Fruit fly (Drosophila melanogaster) whole organism, embryonic: ENCODE results near the gene CG11241.
A peak's percentile ranks its signal among the peaks of the same experiment; 100 is the strongest.

ENCODE experiments used
- Aef1 ChIP-seq: fragments of 200-800 bp; sonication (Bioruptor generic); IDR thresholded peaks from 3 replicates; pipeline ENCODE4 v1.3.6; 2022; ENCODE audit warnings: missing biosample characterization, missing genetic modification characterization
- CG10209 ChIP-seq: fragments of 200-800 bp; sonication (Bioruptor generic); optimal IDR thresholded peaks from 3 replicates; lab custom pipeline; 2017; ENCODE audit warnings: missing biosample characterization, mild to moderate bottlenecking, missing genetic modification characterization, missing genetic modification reagents
- CG10267 ChIP-seq: fragments of 200-800 bp; sonication (Bioruptor generic); optimal IDR thresholded peaks from 2 replicates; lab custom pipeline; 2018; ENCODE audit warnings: missing biosample characterization, mild to moderate bottlenecking, missing genetic modification characterization, moderate library complexity
- CG10959 ChIP-seq: fragments of 200-800 bp; sonication (Bioruptor generic); IDR thresholded peaks from 2 replicates; pipeline ENCODE4 v1.3.6; 2022; ENCODE audit warnings: missing biosample characterization, missing genetic modification characterization
- CG11398 ChIP-seq: fragments of 200-800 bp; sonication (Bioruptor generic); optimal IDR thresholded peaks from 2 replicates; lab custom pipeline; 2016; ENCODE audit warnings: missing biosample characterization, missing genetic modification characterization
- CG13296 ChIP-seq: fragments of 200-800 bp; sonication (Bioruptor generic); optimal IDR thresholded peaks from 3 replicates; lab custom pipeline; 2018; ENCODE audit warnings: missing biosample characterization, mild to moderate bottlenecking, missing genetic modification characterization
- CG13775 ChIP-seq: fragments of 200-800 bp; sonication (Bioruptor generic); optimal IDR thresholded peaks from 3 replicates; lab custom pipeline; 2017; ENCODE audit warnings: missing biosample characterization, mild to moderate bottlenecking, missing genetic modification characterization
- CG14860 ChIP-seq: fragments of 200-800 bp; sonication (Bioruptor generic); IDR thresholded peaks from 3 replicates; pipeline ENCODE4 v1.3.6; 2022; ENCODE audit warnings: missing biosample characterization, missing genetic modification characterization; ENCODE audit not compliant: partially characterized antibody
- CG15073 ChIP-seq: fragments of 200-800 bp; sonication (Bioruptor generic); optimal IDR thresholded peaks from 2 replicates; lab custom pipeline; 2016; ENCODE audit warnings: missing biosample characterization, missing genetic modification characterization
- CG17802 ChIP-seq: fragments of 200-800 bp; sonication (Bioruptor generic); optimal IDR thresholded peaks from 2 replicates; lab custom pipeline; 2018; ENCODE audit warnings: missing biosample characterization, mild to moderate bottlenecking, missing genetic modification characterization, moderate library complexity
- CG2875 ChIP-seq: fragments of 200-800 bp; sonication (Bioruptor generic); optimal IDR thresholded peaks from 2 replicates; lab custom pipeline; 2017; ENCODE audit warnings: missing biosample characterization, mild to moderate bottlenecking, missing genetic modification characterization, missing genetic modification reagents
- CG32767 ChIP-seq: fragments of 200-800 bp; sonication (Bioruptor generic); IDR thresholded peaks from 2 replicates; pipeline ENCODE4 v1.3.6; 2022; ENCODE audit warnings: missing biosample characterization, missing genetic modification characterization
- CG3407 ChIP-seq: fragments of 200-800 bp; sonication (Bioruptor generic); optimal IDR thresholded peaks from 2 replicates; lab custom pipeline; 2018; ENCODE audit warnings: missing biosample characterization, mild to moderate bottlenecking, missing genetic modification characterization
- CG42726 ChIP-seq: fragments of 200-800 bp; sonication (Bioruptor generic); IDR thresholded peaks from 2 replicates; pipeline ENCODE4 v1.3.6; 2022; ENCODE audit warnings: missing biosample characterization, missing genetic modification characterization; ENCODE audit not compliant: partially characterized antibody
- CG5245 ChIP-seq: fragments of 200-800 bp; sonication (Bioruptor generic); optimal IDR thresholded peaks from 3 replicates; lab custom pipeline; 2016; ENCODE audit warnings: missing biosample characterization, missing genetic modification characterization
- CG6654 ChIP-seq: fragments of 200-800 bp; sonication (Bioruptor generic); optimal IDR thresholded peaks from 2 replicates; lab custom pipeline; 2017; ENCODE audit warnings: missing biosample characterization, mild to moderate bottlenecking, missing genetic modification characterization
- CG7372 ChIP-seq: fragments of 200-800 bp; sonication (Bioruptor generic); IDR thresholded peaks from 2 replicates; pipeline ENCODE4 v1.3.6; 2022; ENCODE audit warnings: missing biosample characterization, missing genetic modification characterization
- CG8478 ChIP-seq: fragments of >200 bp; optimal IDR thresholded peaks from 2 replicates; lab custom pipeline; 2018
- CG9797 ChIP-seq: fragments of 200-800 bp; sonication (Bioruptor generic); optimal IDR thresholded peaks from 3 replicates; lab custom pipeline; 2018; ENCODE audit warnings: missing biosample characterization, mild to moderate bottlenecking, missing genetic modification characterization
- Dp ChIP-seq: fragments of 200-800 bp; sonication (Bioruptor generic); optimal IDR thresholded peaks from 2 replicates; lab custom pipeline; 2018; ENCODE audit warnings: missing biosample characterization, mild to moderate bottlenecking, missing genetic modification characterization, moderate library complexity
- Eip74EF ChIP-seq, 2 experiments: fragments of 200-800 bp in 1 of 2; fragments of >200 bp in 1 of 2; sonication (Bioruptor generic) in 1 of 2; optimal IDR thresholded peaks; 2 replicates each; lab custom pipeline; 2017 to 2019; ENCODE audit warnings: missing biosample characterization in 2 of 2, missing genetic modification characterization in 2 of 2, mild to moderate bottlenecking in 1 of 2, moderate library complexity in 1 of 2
- Hey ChIP-seq: fragments of 200-800 bp; sonication (Bioruptor generic); optimal IDR thresholded peaks from 3 replicates; lab custom pipeline; 2018; ENCODE audit warnings: missing biosample characterization, mild to moderate bottlenecking, missing genetic modification characterization
- Hsf ChIP-seq: fragments of 200-800 bp; sonication (Bioruptor generic); optimal IDR thresholded peaks from 3 replicates; lab custom pipeline; 2016; ENCODE audit warnings: missing biosample characterization, missing genetic modification characterization
- Meics ChIP-seq: fragments of 200-800 bp; sonication (Bioruptor generic); optimal IDR thresholded peaks from 2 replicates; lab custom pipeline; 2017; ENCODE audit warnings: missing biosample characterization, mild to moderate bottlenecking, missing genetic modification characterization
- NFAT ChIP-seq: fragments of 200-800 bp; sonication (Bioruptor generic); IDR thresholded peaks from 2 replicates; pipeline ENCODE4 v1.3.6; 2022; ENCODE audit warnings: missing biosample characterization, missing genetic modification characterization
- Nf-YC ChIP-seq: fragments of 200-800 bp; optimal IDR thresholded peaks from 3 replicates; lab custom pipeline; 2019; ENCODE audit warnings: missing biosample characterization, mild to moderate bottlenecking, missing genetic modification characterization, moderate library complexity
- NfI ChIP-seq: fragments of 200-800 bp; sonication (Bioruptor generic); optimal IDR thresholded peaks from 3 replicates; lab custom pipeline; 2018; ENCODE audit warnings: missing biosample characterization, mild to moderate bottlenecking, missing genetic modification characterization, moderate library complexity
- Pdp1 ChIP-seq, 2 experiments: fragments of 200-800 bp; sonication (Bioruptor generic); optimal IDR thresholded peaks; 3 replicates each; lab custom pipeline; 2016; ENCODE audit warnings: missing biosample characterization in 2 of 2, missing genetic modification characterization in 2 of 2, mild to moderate bottlenecking in 1 of 2, moderate library complexity in 1 of 2
- Scr ChIP-seq: fragments of 200-800 bp; sonication (Bioruptor generic); IDR thresholded peaks from 2 replicates; pipeline ENCODE4 v1.3.6; 2022; ENCODE audit warnings: missing biosample characterization, missing genetic modification characterization; ENCODE audit not compliant: partially characterized antibody
- Sry-β ChIP-seq: fragments of 200-800 bp; sonication (Bioruptor generic); optimal IDR thresholded peaks from 2 replicates; lab custom pipeline; 2018; ENCODE audit warnings: missing biosample characterization, mild to moderate bottlenecking, missing genetic modification characterization, moderate library complexity
- Stat92E ChIP-seq, 3 experiments: fragments of >200 bp in 2 of 3; fragments of 200-800 bp in 1 of 3; sonication (Bioruptor generic) in 1 of 3; optimal IDR thresholded peaks; 2 replicates each; lab custom pipeline; 2017 to 2019; ENCODE audit warnings: missing biosample characterization in 3 of 3, missing genetic modification characterization in 3 of 3, mild to moderate bottlenecking in 1 of 3, moderate library complexity in 1 of 3
- btn ChIP-seq: fragments of 200-800 bp; sonication (Bioruptor generic); optimal IDR thresholded peaks from 2 replicates; lab custom pipeline; 2016; ENCODE audit warnings: missing biosample characterization, missing genetic modification characterization
- dan ChIP-seq: fragments of 200-800 bp; sonication (Bioruptor generic); IDR thresholded peaks from 2 replicates; pipeline ENCODE4 v1.3.6; 2022; ENCODE audit warnings: missing biosample characterization, missing genetic modification characterization
- danr ChIP-seq: fragments of 200-800 bp; sonication (Bioruptor generic); IDR thresholded peaks from 2 replicates; pipeline ENCODE4 v1.3.6; 2022; ENCODE audit warnings: missing biosample characterization, missing genetic modification characterization
- disco-r ChIP-seq: fragments of 200-800 bp; sonication (Bioruptor generic); optimal IDR thresholded peaks from 2 replicates; lab custom pipeline; 2016; ENCODE audit warnings: missing biosample characterization, missing genetic modification characterization
- dysf ChIP-seq: fragments of 200-800 bp; sonication (Bioruptor generic); IDR thresholded peaks from 3 replicates; pipeline ENCODE4 v1.3.6; 2022; ENCODE audit warnings: missing biosample characterization, missing genetic modification characterization
- fd64A ChIP-seq: fragments of 200-800 bp; sonication (Bioruptor generic); optimal IDR thresholded peaks from 3 replicates; lab custom pipeline; 2018; ENCODE audit warnings: missing biosample characterization, mild to moderate bottlenecking, missing genetic modification characterization
- ind ChIP-seq: fragments of 200-800 bp; sonication (Bioruptor generic); optimal IDR thresholded peaks from 3 replicates; lab custom pipeline; 2016; ENCODE audit warnings: missing biosample characterization, missing genetic modification characterization
- jing ChIP-seq: fragments of 200-800 bp; sonication (Bioruptor generic); optimal IDR thresholded peaks from 2 replicates; lab custom pipeline; 2018; ENCODE audit warnings: missing biosample characterization, mild to moderate bottlenecking, missing genetic modification characterization
- jumu ChIP-seq: fragments of 200-800 bp; sonication (Bioruptor generic); optimal IDR thresholded peaks from 3 replicates; lab custom pipeline; 2016; ENCODE audit warnings: missing biosample characterization, missing genetic modification characterization
- kah ChIP-seq: fragments of 200-800 bp; sonication (Bioruptor generic); optimal IDR thresholded peaks from 2 replicates; lab custom pipeline; 2018; ENCODE audit warnings: missing biosample characterization, mild to moderate bottlenecking, missing genetic modification characterization
- lov ChIP-seq, 2 experiments: fragments of 200-800 bp in 1 of 2; fragments of >200 bp in 1 of 2; sonication (Bioruptor generic) in 1 of 2; IDR thresholded peaks in 1 of 2; optimal IDR thresholded peaks in 1 of 2; 2 replicates in 1 of 2; 3 replicates in 1 of 2; pipeline versions ENCODE4 v1.3.6 to Lab custom; 2017 to 2022; ENCODE audit warnings: missing biosample characterization in 1 of 2, missing genetic modification characterization in 1 of 2
- nmo ChIP-seq: fragments of 200-800 bp; sonication (Bioruptor generic); optimal IDR thresholded peaks from 2 replicates; lab custom pipeline; 2018; ENCODE audit warnings: missing biosample characterization, mild to moderate bottlenecking, missing genetic modification characterization, moderate library complexity
- p53 ChIP-seq: fragments of 200-800 bp; sonication (Bioruptor generic); optimal IDR thresholded peaks from 2 replicates; lab custom pipeline; 2016; ENCODE audit warnings: missing biosample characterization, missing genetic modification characterization
- sc ChIP-seq, 3 experiments: fragments of >200 bp in 2 of 3; fragments of 200-800 bp in 1 of 3; sonication (Bioruptor generic) in 1 of 3; optimal IDR thresholded peaks; 2 replicates in 2 of 3; 3 replicates in 1 of 3; lab custom pipeline; 2017; ENCODE audit warnings: mild to moderate bottlenecking in 1 of 3, missing biosample characterization in 1 of 3, missing genetic modification characterization in 1 of 3, missing genetic modification reagents in 1 of 3
- vvl ChIP-seq: fragments of 200-800 bp; sonication (Bioruptor generic); IDR thresholded peaks from 2 replicates; pipeline ENCODE4 v1.3.6; 2022; ENCODE audit warnings: missing biosample characterization, missing genetic modification characterization
- wek ChIP-seq: fragments of 200-800 bp; sonication (Bioruptor generic); optimal IDR thresholded peaks from 3 replicates; lab custom pipeline; 2018; ENCODE audit warnings: missing biosample characterization, mild to moderate bottlenecking, missing genetic modification characterization, moderate library complexity

Gene CG11241

dm6 chr3L:22741389-22742120 is 3.3 kb upstream of the CG11241 start, which contains the start of gene CG7369 (continued):
- peak; percentile 85 for TF ChIP-seq NFAT
- TF ChIP-seq kah (GFP tag; lab: Kevin White, UChicago) = no peak
- no peak for TF ChIP-seq lov (optimal IDR thresholded peaks at IDR 0.05; lab: Kevin White, UChicago)
- TF ChIP-seq lov (GFP tag; IDR thresholded peaks at IDR 0.05; lab: Robert Waterston, UW) = no peak
- TF ChIP-seq CG9797 (GFP tag; lab: Kevin White, UChicago) = peak; percentile 54
- TF ChIP-seq vvl (GFP tag; lab: Robert Waterston, UW) = peak; percentile 82
- TF ChIP-seq Eip74EF (GFP tag; optimal IDR thresholded peaks at IDR 0.05; lab: Kevin White, UChicago) = peak in 1 of 2 experiments; percentile 31
- TF ChIP-seq Sry-β (GFP tag; lab: Kevin White, UChicago) = peak; percentile 81
- TF ChIP-seq Stat92E (GFP tag; optimal IDR thresholded peaks at IDR 0.05; lab: Kevin White, UChicago) = no peak
- no peak for TF ChIP-seq fd64A (GFP tag; lab: Kevin White, UChicago)
- peak; percentile 68 for TF ChIP-seq CG10959
- peak; percentile 84 for TF ChIP-seq dysf (GFP tag; lab: Robert Waterston, UW)
- peak; percentile 69 for TF ChIP-seq CG2875
- peak; percentile 68 to 81 for TF ChIP-seq Pdp1 (GFP tag; optimal IDR thresholded peaks at IDR 0.05; lab: Kevin White, UChicago)
- peak; percentile 83 for TF ChIP-seq NfI (GFP tag; lab: Kevin White, UChicago)
- TF ChIP-seq ind (GFP tag; lab: Kevin White, UChicago) = peak; percentile 90
- peak; percentile 84 for TF ChIP-seq Meics (GFP tag; lab: Kevin White, UChicago)
- peak; percentile 86 for TF ChIP-seq CG10209
- TF ChIP-seq jumu = peak; percentile 63
- peak; percentile 71 for TF ChIP-seq CG11398 (GFP tag; lab: Kevin White, UChicago)
- peak; percentile 95 for TF ChIP-seq p53 (GFP tag; lab: Kevin White, UChicago)
- TF ChIP-seq sc (optimal IDR thresholded peaks at IDR 0.05; lab: Kevin White, UChicago) = no peak
- TF ChIP-seq sc (GFP tag; optimal IDR thresholded peaks at IDR 0.05; lab: Kevin White, UChicago) = peak; percentile 76
- peak; percentile 71 for TF ChIP-seq CG13296 (GFP tag; lab: Kevin White, UChicago)
- peak; percentile 89 for TF ChIP-seq Hsf (GFP tag; lab: Kevin White, UChicago)
- peak; percentile 71; the same call in 2 of the 3 replicates for TF ChIP-seq CG14860 (GFP tag; lab: Robert Waterston, UW)
- no peak for TF ChIP-seq CG15073 (GFP tag; lab: Kevin White, UChicago)
- TF ChIP-seq CG6654 (GFP tag; lab: Kevin White, UChicago) = peak; percentile 54
- peak; percentile 96 for TF ChIP-seq wek
- TF ChIP-seq Dp (GFP tag; lab: Kevin White, UChicago) = peak; percentile 48
- no peak for TF ChIP-seq disco-r (GFP tag; lab: Kevin White, UChicago)
- TF ChIP-seq btn = no peak
- peak; percentile 21 for TF ChIP-seq CG17802 (tag; lab: Kevin White, UChicago)
- peak; percentile 92 for TF ChIP-seq CG13775 (GFP tag; lab: Kevin White, UChicago)
- TF ChIP-seq CG42726 (GFP tag; lab: Robert Waterston, UW) = no peak
- TF ChIP-seq Hey (tag; lab: Kevin White, UChicago) = peak; percentile 10
- TF ChIP-seq Nf-YC = peak; percentile 73
- TF ChIP-seq Aef1 (GFP tag; lab: Robert Waterston, UW) = peak; percentile 78
- TF ChIP-seq CG32767 (GFP tag; lab: Robert Waterston, UW) = peak; percentile 59
- TF ChIP-seq nmo (GFP tag; lab: Kevin White, UChicago) = peak; percentile 89
- TF ChIP-seq Scr = peak; percentile 88
- peak; percentile 57 for TF ChIP-seq CG3407 (GFP tag; lab: Kevin White, UChicago)
- peak; percentile 78 for TF ChIP-seq CG5245 (GFP tag; lab: Kevin White, UChicago)
- peak; percentile 100 for TF ChIP-seq CG10267
- peak; percentile 82 for TF ChIP-seq CG7372
- TF ChIP-seq dan (GFP tag; lab: Robert Waterston, UW) = no peak
- TF ChIP-seq CG8478 (lab: Kevin White, UChicago) = no peak
- peak; percentile 52 for TF ChIP-seq jing (GFP tag; lab: Kevin White, UChicago)
- peak; percentile 24; the same call in 1 of the 2 replicates for TF ChIP-seq danr (GFP tag; lab: Robert Waterston, UW)
